Worm (Caenorhabditis elegans) whole organism, late embryonic: ENCODE data around the gene C12D8.9.

Source experiments
- C08G9.2 ChIP-seq: sonication (generic microtip); optimal IDR thresholded peaks from 2 replicates; lab custom pipeline; 2016; ENCODE audit warnings: mild to moderate bottlenecking, missing genetic modification characterization, moderate library complexity, missing compliant biosample characterization
- C38D4.7 ChIP-seq: fragments of 200-800 bp; sonication (Bioruptor generic); optimal IDR thresholded peaks from 2 replicates; lab custom pipeline; 2018; ENCODE audit warnings: mild to moderate bottlenecking, missing genetic modification characterization, moderate library complexity, missing compliant biosample characterization
- K02D7.2 ChIP-seq: sonication (generic microtip); optimal IDR thresholded peaks from 2 replicates; lab custom pipeline; 2017; ENCODE audit warnings: mild to moderate bottlenecking, missing genetic modification characterization, missing compliant biosample characterization
- T23F11.4 ChIP-seq: fragments of 200-800 bp; sonication (Bioruptor generic); optimal IDR thresholded peaks from 2 replicates; lab custom pipeline; 2018; ENCODE audit warnings: mild to moderate bottlenecking, missing genetic modification characterization, missing compliant biosample characterization
- Y22D7AL.16 ChIP-seq: sonication (generic microtip); optimal IDR thresholded peaks from 2 replicates; lab custom pipeline; 2016; ENCODE audit warnings: missing genetic modification characterization, missing compliant biosample characterization
- ama-1 ChIP-seq: fragments of 150-350 bp; optimal IDR thresholded peaks from 2 replicates; lab custom pipeline; 2014
- ceh-22 ChIP-seq: sonication (generic microtip); optimal IDR thresholded peaks from 2 replicates; lab custom pipeline; 2017; ENCODE audit warnings: missing biosample characterization, missing genetic modification characterization
- ceh-31 ChIP-seq: sonication (generic microtip); optimal IDR thresholded peaks from 2 replicates; lab custom pipeline; 2016; ENCODE audit warnings: missing genetic modification characterization, missing compliant biosample characterization
- dmd-4 ChIP-seq: sonication (generic microtip); optimal IDR thresholded peaks from 2 replicates; lab custom pipeline; 2016; ENCODE audit warnings: borderline replicate concordance, missing genetic modification characterization, missing compliant biosample characterization
- elt-2 ChIP-seq: sonication (generic microtip); optimal IDR thresholded peaks from 2 replicates; lab custom pipeline; 2016; ENCODE audit warnings: missing genetic modification reagents, missing genetic modification characterization, missing compliant biosample characterization
- elt-4 ChIP-seq: sonication (generic microtip); optimal IDR thresholded peaks from 2 replicates; lab custom pipeline; 2016; ENCODE audit warnings: missing genetic modification characterization, missing compliant biosample characterization
- ets-4 ChIP-seq: sonication (generic microtip); optimal IDR thresholded peaks from 2 replicates; lab custom pipeline; 2016; ENCODE audit warnings: missing genetic modification characterization, missing compliant biosample characterization
- fkh-10 ChIP-seq: fragments of 150-350 bp; optimal IDR thresholded peaks from 2 replicates; lab custom pipeline; 2014; ENCODE audit warnings: missing biosample characterization, missing genetic modification reagents, missing genetic modification characterization
- hlh-15 ChIP-seq: sonication (generic microtip); optimal IDR thresholded peaks from 2 replicates; lab custom pipeline; 2016; ENCODE audit warnings: missing genetic modification characterization, missing compliant biosample characterization
- hlh-8 ChIP-seq: sonication (generic microtip); optimal IDR thresholded peaks from 2 replicates; lab custom pipeline; 2016; ENCODE audit warnings: missing genotype, missing genetic modification characterization, missing compliant biosample characterization
- lim-6 ChIP-seq: sonication (generic microtip); optimal IDR thresholded peaks from 2 replicates; lab custom pipeline; 2016; ENCODE audit warnings: missing genetic modification characterization, missing compliant biosample characterization
- lin-11 ChIP-seq: fragments of 200-800 bp; sonication (Bioruptor generic); optimal IDR thresholded peaks from 2 replicates; lab custom pipeline; 2018; ENCODE audit warnings: mild to moderate bottlenecking, missing genetic modification characterization, missing compliant biosample characterization
- mec-3 ChIP-seq: sonication (generic microtip); optimal IDR thresholded peaks from 2 replicates; lab custom pipeline; 2016; ENCODE audit warnings: borderline replicate concordance, missing genetic modification characterization, missing compliant biosample characterization
- npax-4 ChIP-seq: sonication (generic microtip); optimal IDR thresholded peaks from 2 replicates; lab custom pipeline; 2016; ENCODE audit warnings: missing genetic modification characterization, missing compliant biosample characterization
- odd-2 ChIP-seq: sonication (generic microtip); optimal IDR thresholded peaks from 2 replicates; lab custom pipeline; 2017; ENCODE audit warnings: antibody characterized with exemption, mild to moderate bottlenecking, missing genetic modification characterization, missing compliant biosample characterization
- pag-3 ChIP-seq: sonication (generic microtip); optimal IDR thresholded peaks from 2 replicates; lab custom pipeline; 2016; ENCODE audit warnings: missing compliant biosample characterization, missing genetic modification characterization, borderline replicate concordance
- pat-9 ChIP-seq: fragments of 200-800 bp; sonication (Bioruptor generic); optimal IDR thresholded peaks from 2 replicates; lab custom pipeline; 2018; ENCODE audit warnings: mild to moderate bottlenecking, missing genetic modification characterization, moderate library complexity, missing compliant biosample characterization
- pha-4 ChIP-seq: fragments of 150-350 bp; optimal IDR thresholded peaks from 2 replicates; lab custom pipeline; 2018; ENCODE audit warnings: missing biosample characterization, missing genetic modification reagents, missing genetic modification characterization
- ref-2 ChIP-seq: sonication (generic microtip); optimal IDR thresholded peaks from 2 replicates; lab custom pipeline; 2016; ENCODE audit warnings: missing genetic modification characterization, missing compliant biosample characterization
- sdc-2 ChIP-seq: sonication (generic microtip); optimal IDR thresholded peaks from 2 replicates; lab custom pipeline; 2016; ENCODE audit warnings: missing genotype, missing genetic modification characterization, missing compliant biosample characterization
- sox-4 ChIP-seq: sonication (generic microtip); optimal IDR thresholded peaks from 2 replicates; lab custom pipeline; 2017; ENCODE audit warnings: mild to moderate bottlenecking, missing genetic modification characterization, inconsistent platforms, missing compliant biosample characterization
- tbx-2 ChIP-seq: sonication (generic microtip); optimal IDR thresholded peaks from 2 replicates; lab custom pipeline; 2016; ENCODE audit warnings: missing genetic modification characterization, missing compliant biosample characterization
- unc-3 ChIP-seq, 2 experiments: fragments of 200-800 bp in 1 of 2; sonication (Bioruptor generic) in 1 of 2; sonication (generic microtip) in 1 of 2; conservative IDR thresholded peaks in 1 of 2; optimal IDR thresholded peaks in 1 of 2; 2 replicates each; pipeline versions ENCODE4 v1.3.6 to Lab custom; 2016 to 2022; ENCODE audit warnings: missing compliant biosample characterization in 2 of 2, missing genetic modification characterization in 2 of 2, missing genetic modification reagents in 1 of 2
- unc-42 ChIP-seq: sonication (generic microtip); optimal IDR thresholded peaks from 2 replicates; lab custom pipeline; 2016; ENCODE audit warnings: missing genotype, missing genetic modification characterization, missing compliant biosample characterization
- unc-55 ChIP-seq: sonication (generic microtip); optimal IDR thresholded peaks from 2 replicates; lab custom pipeline; 2017; ENCODE audit warnings: missing biosample characterization, missing genetic modification reagents, missing genetic modification characterization
- unc-86 ChIP-seq: sonication (generic microtip); optimal IDR thresholded peaks from 2 replicates; lab custom pipeline; 2016; ENCODE audit warnings: missing genetic modification characterization, missing compliant biosample characterization
- ztf-16 ChIP-seq: sonication (generic microtip); optimal IDR thresholded peaks from 2 replicates; lab custom pipeline; 2017; ENCODE audit warnings: missing genetic modification characterization, missing compliant biosample characterization

C12D8.9 gene

DNA sequence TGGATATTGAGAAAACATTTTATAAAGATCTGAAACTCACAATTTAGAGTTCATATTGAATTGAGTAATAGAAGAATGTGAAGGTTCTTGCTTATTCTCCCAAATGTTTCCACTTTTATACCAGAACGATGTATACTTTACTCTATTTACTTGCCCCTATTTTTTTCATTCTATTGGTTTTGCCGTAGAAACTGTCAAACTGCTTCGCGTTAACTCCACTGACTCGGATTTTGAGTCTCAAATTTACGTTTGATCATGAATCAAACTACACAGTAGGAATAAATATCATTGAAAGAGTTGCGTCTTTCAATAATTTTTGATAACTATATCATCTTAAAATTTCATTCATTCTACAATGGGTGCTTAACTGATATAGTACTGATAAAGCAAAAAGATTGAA lies 3.1 kb downstream of the C12D8.9 start, which contains the start of gene fipr-8:
fipr-8 (minus strand) TSS at position 101 of the 400 bp plus-strand sequence.
- TF ChIP-seq C38D4.7 (GFP tag; lab: Kevin White, UChicago) (no peak), elt-4 (no peak), npax-4 (tag; lab: Kevin White, UChicago) (no peak), lin-11 (tag; lab: Kevin White, UChicago) (no peak), pha-4 (tag; lab: Kevin White, UChicago) (no peak), unc-42 (tag; lab: Kevin White, UChicago) (no peak), C08G9.2 (tag; lab: Kevin White, UChicago) (no peak), ceh-22 (tag; lab: Kevin White, UChicago) (no peak), K02D7.2 (no peak), T23F11.4 (GFP tag; lab: Kevin White, UChicago) (no peak), odd-2 (tag; lab: Kevin White, UChicago) (no peak), elt-2 (tag; lab: Kevin White, UChicago) (no peak), unc-86 (tag; lab: Kevin White, UChicago) (no peak), ref-2 (tag; lab: Kevin White, UChicago) (no peak), lim-6 (tag; lab: Kevin White, UChicago) (no peak), ets-4 (tag; lab: Kevin White, UChicago) (no peak), sox-4 (tag; lab: Kevin White, UChicago) (no peak)

DNA sequence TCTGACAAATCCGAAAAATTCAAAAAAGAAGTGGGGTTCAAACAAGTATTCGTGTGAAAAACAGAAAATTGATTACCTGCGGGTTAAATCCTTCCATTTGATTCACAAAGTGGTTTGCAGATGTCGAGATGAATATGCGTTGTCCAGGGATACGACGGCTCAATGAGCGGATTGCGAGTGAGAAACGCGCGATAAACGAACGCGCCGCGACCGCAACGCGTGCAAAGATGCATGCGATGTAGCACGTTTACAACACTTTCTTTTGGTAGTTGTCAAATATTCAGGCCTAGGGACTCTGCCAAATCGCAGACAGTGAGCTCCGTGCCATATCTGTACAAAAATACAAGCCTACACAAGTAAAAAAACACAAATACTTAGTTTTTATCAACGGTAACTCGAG lies 4.3 kb downstream of the C12D8.9 start, which contains the start of gene fubl-1:
fubl-1 (minus strand) TSS at position 202 of the 400 bp plus-strand sequence.
- TF ChIP-seq hlh-8 (tag; lab: Kevin White, UChicago) (no peak), sdc-2 (tag; lab: Kevin White, UChicago) (no peak), fkh-10 (GFP tag; lab: Kevin White, UChicago) (no peak), unc-55 (GFP tag; lab: Kevin White, UChicago) (peak; percentile 30), tbx-2 (tag; lab: Kevin White, UChicago) (peak; percentile 26), pat-9 (tag; lab: Kevin White, UChicago) (no peak), dmd-4 (no peak), ceh-31 (tag; lab: Kevin White, UChicago) (peak; percentile 59)

DNA sequence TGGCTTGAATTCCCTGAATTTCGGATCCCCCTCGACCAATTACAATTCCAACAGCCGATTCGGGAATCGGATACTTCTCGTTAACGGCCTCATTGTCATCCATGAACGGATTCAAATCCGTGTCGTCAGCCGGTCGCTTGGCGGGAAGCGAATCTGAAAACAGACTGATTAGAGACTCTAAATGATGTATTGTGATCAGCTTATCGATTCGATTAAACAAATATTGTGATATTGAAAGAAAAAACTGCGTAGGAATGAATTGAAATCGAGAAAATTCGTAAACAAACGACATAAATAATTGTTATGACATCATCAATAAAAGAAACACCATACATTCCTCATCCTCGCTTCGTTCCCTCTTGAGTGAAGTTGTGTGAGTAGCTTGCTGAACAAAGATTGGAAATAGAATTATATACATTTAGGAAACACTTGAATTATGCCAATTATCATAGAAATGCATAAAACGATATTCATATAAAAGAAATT lies 5.0 kb downstream of the C12D8.9 start:
- TF ChIP-seq ama-1 (lab: Kevin White, UChicago) (no peak), lin-11 (tag; lab: Kevin White, UChicago) (no peak), T23F11.4 (GFP tag; lab: Kevin White, UChicago) (no peak), ztf-16 (tag; lab: Kevin White, UChicago) (no peak), mec-3 (tag; lab: Kevin White, UChicago) (no peak), pha-4 (tag; lab: Kevin White, UChicago) (no peak)

DNA sequence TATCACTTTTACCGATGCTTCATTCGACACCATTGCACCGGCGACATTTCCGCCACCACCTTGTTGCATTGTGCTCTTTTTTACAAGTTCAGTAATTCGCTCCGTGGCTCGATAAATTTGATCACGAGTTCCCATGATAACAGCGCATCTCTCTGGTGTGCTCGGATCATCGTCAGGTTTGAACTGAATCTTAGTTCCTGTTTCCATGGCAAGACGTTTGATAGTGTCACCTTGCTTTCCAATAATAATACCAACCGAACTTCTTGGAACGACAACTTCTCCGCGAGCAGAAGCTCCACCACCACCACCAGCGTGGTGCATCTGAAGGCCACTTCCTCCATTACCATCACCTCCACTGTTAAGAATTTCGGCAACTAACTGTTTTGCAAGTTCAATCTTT lies 5.8 kb downstream of the C12D8.9 start:
- TF ChIP-seq unc-3 (GFP tag; conservative IDR thresholded peaks at IDR 0.05; lab: Robert Waterston, UW) (no peak), unc-3 (tag; optimal IDR thresholded peaks at IDR 0.05; lab: Kevin White, UChicago) (no peak), unc-55 (GFP tag; lab: Kevin White, UChicago) (no peak)

DNA sequence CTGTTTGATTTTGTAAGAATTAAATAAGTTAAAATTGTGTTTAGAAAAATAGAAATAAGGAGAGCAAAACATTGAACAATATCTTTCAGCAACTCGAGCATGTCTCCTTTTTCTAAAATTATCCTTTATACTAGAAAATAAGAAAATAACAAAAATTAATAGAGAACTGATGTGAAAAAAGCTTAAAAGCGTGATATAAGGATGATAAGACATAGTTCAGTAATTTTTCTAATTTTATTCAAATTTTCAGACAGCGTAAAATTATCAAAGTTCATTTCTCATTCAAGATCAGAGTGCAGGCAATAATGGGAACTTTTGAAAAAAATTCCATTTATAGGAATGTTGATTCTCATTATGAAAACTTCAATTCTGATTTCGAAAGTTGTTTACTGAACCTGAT lies 9.7 kb downstream of the C12D8.9 start, which contains the start of gene str-182:
str-182 (minus strand) TSS at position 101 of the 400 bp plus-strand sequence.
- TF ChIP-seq npax-4 (tag; lab: Kevin White, UChicago) = no peak
- TF ChIP-seq hlh-15 = no peak
- TF ChIP-seq mec-3 (tag; lab: Kevin White, UChicago) = no peak
- TF ChIP-seq, all 69 proteins: peak for 0

DNA sequence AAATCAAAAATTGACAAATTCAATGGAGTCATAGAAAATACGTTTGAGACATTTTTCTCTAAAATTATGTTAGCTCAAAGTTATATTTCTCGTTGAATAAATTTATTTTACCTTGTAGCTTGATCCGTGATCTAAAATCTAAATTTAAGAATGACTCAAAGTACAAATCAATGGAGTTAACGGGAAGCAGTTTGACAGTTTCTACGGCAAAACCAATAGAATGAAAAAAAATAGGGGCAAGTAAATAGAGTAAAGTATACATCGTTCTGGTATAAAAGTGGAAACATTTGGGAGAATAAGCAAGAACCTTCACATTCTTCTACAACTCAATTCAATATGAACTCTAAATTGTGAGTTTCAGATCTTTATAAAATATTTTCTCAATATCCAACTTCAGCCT lies 12.1 kb downstream of the C12D8.9 start, which contains the start of gene fipr-6:
fipr-6 (plus strand) TSS at position 301 of the 400 bp plus-strand sequence.
- TF ChIP-seq pag-3 (tag; lab: Kevin White, UChicago) (no peak), Y22D7AL.16 (tag; lab: Kevin White, UChicago) (no peak)
- TF ChIP-seq, all 69 proteins: peak for 0
